Fruit fly (Drosophila melanogaster) whole organism, embryonic: ENCODE data around the gene CG12116.

Experiments used
- CG10654 ChIP-seq: fragments of 200-800 bp; sonication (Bioruptor generic); optimal IDR thresholded peaks from 2 replicates; lab custom pipeline; 2016; ENCODE audit warnings: missing biosample characterization, missing genetic modification characterization
- CG11398 ChIP-seq: fragments of 200-800 bp; sonication (Bioruptor generic); optimal IDR thresholded peaks from 2 replicates; lab custom pipeline; 2016; ENCODE audit warnings: missing biosample characterization, missing genetic modification characterization
- CG11560 ChIP-seq: fragments of 200-800 bp; sonication (Bioruptor generic); IDR thresholded peaks from 3 replicates; pipeline ENCODE4 v1.3.6; 2022; ENCODE audit warnings: missing biosample characterization, missing genetic modification characterization
- CG12659 ChIP-seq: fragments of 200-800 bp; sonication (Bioruptor generic); optimal IDR thresholded peaks from 3 replicates; lab custom pipeline; 2017; ENCODE audit warnings: mild to moderate bottlenecking, missing biosample characterization, missing genetic modification reagents, missing genetic modification characterization
- CG14667 ChIP-seq: fragments of 200-800 bp; sonication (Bioruptor generic); IDR thresholded peaks from 2 replicates; pipeline ENCODE4 v1.3.6; 2022; ENCODE audit warnings: missing biosample characterization, missing genetic modification characterization
- CG1603 ChIP-seq: fragments of 200-800 bp; sonication (Bioruptor generic); optimal IDR thresholded peaks from 2 replicates; lab custom pipeline; 2019; ENCODE audit warnings: missing biosample characterization, mild to moderate bottlenecking, missing genetic modification characterization, moderate library complexity
- CG16813 ChIP-seq: fragments of 200-800 bp; sonication (Bioruptor generic); IDR thresholded peaks from 3 replicates; pipeline ENCODE4 v1.3.6; 2022; ENCODE audit warnings: missing biosample characterization, missing genetic modification characterization; ENCODE audit not compliant: partially characterized antibody
- CG18619 ChIP-seq: fragments of 200-800 bp; sonication (Bioruptor generic); optimal IDR thresholded peaks from 3 replicates; lab custom pipeline; 2017; ENCODE audit warnings: missing biosample characterization, mild to moderate bottlenecking, missing genetic modification characterization
- CG30020 ChIP-seq: fragments of 200-800 bp; optimal IDR thresholded peaks from 2 replicates; lab custom pipeline; 2019; ENCODE audit warnings: missing biosample characterization, mild to moderate bottlenecking, missing genetic modification characterization, moderate library complexity
- CG3065 ChIP-seq: fragments of 200-800 bp; sonication (Bioruptor generic); optimal IDR thresholded peaks from 2 replicates; lab custom pipeline; 2016; ENCODE audit warnings: missing biosample characterization, missing genetic modification characterization
- CG6791 ChIP-seq: fragments of 200-800 bp; sonication (Bioruptor generic); IDR thresholded peaks from 3 replicates; pipeline ENCODE4 v1.3.6; 2022; ENCODE audit warnings: missing biosample characterization, missing genetic modification characterization; ENCODE audit not compliant: partially characterized antibody
- CG7372 ChIP-seq: fragments of 200-800 bp; sonication (Bioruptor generic); IDR thresholded peaks from 2 replicates; pipeline ENCODE4 v1.3.6; 2022; ENCODE audit warnings: missing biosample characterization, missing genetic modification characterization
- CG8359 ChIP-seq: fragments of 200-800 bp; sonication (Bioruptor generic); optimal IDR thresholded peaks from 2 replicates; lab custom pipeline; 2017; ENCODE audit warnings: missing biosample characterization, mild to moderate bottlenecking, missing genetic modification characterization, borderline replicate concordance
- CG9876 ChIP-seq: fragments of 200-800 bp; sonication (Bioruptor generic); optimal IDR thresholded peaks from 2 replicates; lab custom pipeline; 2016; ENCODE audit warnings: missing biosample characterization, missing genetic modification characterization
- Chrac-16 ChIP-seq: fragments of 200-800 bp; sonication (Bioruptor generic); optimal IDR thresholded peaks from 3 replicates; lab custom pipeline; 2016; ENCODE audit warnings: missing biosample characterization, missing genetic modification characterization
- Dref ChIP-seq: fragments of 200-800 bp; sonication (Bioruptor generic); IDR thresholded peaks from 2 replicates; pipeline ENCODE4 v1.3.6; 2022; ENCODE audit warnings: missing biosample characterization, missing genetic modification characterization
- Elba2 ChIP-seq: fragments of 200-800 bp; sonication (Bioruptor generic); optimal IDR thresholded peaks from 3 replicates; lab custom pipeline; 2016; ENCODE audit warnings: missing biosample characterization, missing genetic modification characterization
- Hand ChIP-seq: fragments of 200-800 bp; sonication (Bioruptor generic); optimal IDR thresholded peaks from 2 replicates; lab custom pipeline; 2017; ENCODE audit warnings: mild to moderate bottlenecking, missing biosample characterization, missing genetic modification reagents, missing genetic modification characterization
- Mad ChIP-seq: fragments of 200-800 bp; sonication (Bioruptor generic); optimal IDR thresholded peaks from 2 replicates; lab custom pipeline; 2016; ENCODE audit warnings: missing biosample characterization, missing genetic modification characterization
- Ravus ChIP-seq: fragments of 200-800 bp; sonication (Bioruptor generic); IDR thresholded peaks from 2 replicates; pipeline ENCODE4 v1.3.6; 2022; ENCODE audit warnings: missing biosample characterization, missing genetic modification characterization
- Rx ChIP-seq: fragments of 200-800 bp; sonication (Bioruptor generic); IDR thresholded peaks from 2 replicates; pipeline ENCODE4 v1.3.6; 2022; ENCODE audit warnings: missing biosample characterization, missing genetic modification characterization
- Ssrp ChIP-seq: fragments of 200-800 bp; sonication (Bioruptor generic); optimal IDR thresholded peaks from 2 replicates; lab custom pipeline; 2018; ENCODE audit warnings: missing biosample characterization, mild to moderate bottlenecking, missing genetic modification characterization, moderate library complexity
- Trl ChIP-seq, 3 experiments: fragments of >200 bp in 2 of 3; fragments of 200-800 bp in 1 of 3; sonication (Bioruptor generic) in 1 of 3; optimal IDR thresholded peaks; 2 replicates in 1 of 3; 3 replicates in 2 of 3; lab custom pipeline; 2016 to 2017; ENCODE audit warnings: missing biosample characterization in 1 of 3, missing genetic modification characterization in 1 of 3
- Usf ChIP-seq: fragments of 200-800 bp; sonication (Bioruptor generic); optimal IDR thresholded peaks from 2 replicates; lab custom pipeline; 2017; ENCODE audit warnings: missing genotype, missing biosample characterization, missing genetic modification characterization
- al ChIP-seq: fragments of 200-800 bp; sonication (Bioruptor generic); IDR thresholded peaks from 2 replicates; pipeline ENCODE4 v1.3.6; 2022; ENCODE audit warnings: missing biosample characterization, missing genetic modification characterization
- caup ChIP-seq: fragments of 200-800 bp; sonication (Bioruptor generic); optimal IDR thresholded peaks from 3 replicates; lab custom pipeline; 2017; ENCODE audit warnings: missing biosample characterization, mild to moderate bottlenecking, missing genetic modification characterization, moderate library complexity; ENCODE audit not compliant: severe bottlenecking
- nau ChIP-seq: fragments of 200-800 bp; sonication (Bioruptor generic); optimal IDR thresholded peaks from 3 replicates; lab custom pipeline; 2017; ENCODE audit warnings: missing biosample characterization, mild to moderate bottlenecking, missing genetic modification characterization, missing genetic modification reagents
- nmo ChIP-seq: fragments of 200-800 bp; sonication (Bioruptor generic); optimal IDR thresholded peaks from 2 replicates; lab custom pipeline; 2018; ENCODE audit warnings: missing biosample characterization, mild to moderate bottlenecking, missing genetic modification characterization, moderate library complexity
- oc ChIP-seq: fragments of 200-800 bp; sonication (Bioruptor generic); optimal IDR thresholded peaks from 2 replicates; lab custom pipeline; 2018; ENCODE audit warnings: missing biosample characterization, mild to moderate bottlenecking, missing genetic modification characterization, moderate library complexity
- pfk ChIP-seq: fragments of 200-800 bp; sonication (Bioruptor generic); optimal IDR thresholded peaks from 2 replicates; lab custom pipeline; 2018; ENCODE audit warnings: missing biosample characterization, mild to moderate bottlenecking, missing genetic modification characterization, moderate library complexity
- seq ChIP-seq: fragments of 200-800 bp; sonication (Bioruptor generic); IDR thresholded peaks from 2 replicates; pipeline ENCODE4 v1.3.6; 2022; ENCODE audit warnings: missing biosample characterization, missing genetic modification characterization
- sob ChIP-seq: fragments of 200-800 bp; sonication (Bioruptor generic); IDR thresholded peaks from 2 replicates; pipeline ENCODE4 v1.3.6; 2022; ENCODE audit warnings: missing biosample characterization, missing genetic modification characterization
- ssp ChIP-seq: fragments of 200-800 bp; sonication (Bioruptor generic); IDR thresholded peaks from 2 replicates; pipeline ENCODE4 v1.3.6; 2022; ENCODE audit warnings: missing biosample characterization, missing genetic modification characterization
- tna ChIP-seq: fragments of 200-800 bp; sonication (Bioruptor generic); IDR thresholded peaks from 2 replicates; pipeline ENCODE4 v1.3.6; 2022; ENCODE audit warnings: missing biosample characterization, missing genetic modification characterization; ENCODE audit not compliant: partially characterized antibody
- unc-4 ChIP-seq: fragments of 200-800 bp; sonication (Bioruptor generic); IDR thresholded peaks from 2 replicates; pipeline ENCODE4 v1.3.6; 2022; ENCODE audit warnings: missing biosample characterization, missing genetic modification characterization; ENCODE audit not compliant: partially characterized antibody
- wek ChIP-seq: fragments of 200-800 bp; sonication (Bioruptor generic); optimal IDR thresholded peaks from 3 replicates; lab custom pipeline; 2018; ENCODE audit warnings: missing biosample characterization, mild to moderate bottlenecking, missing genetic modification characterization, moderate library complexity

CG12116 gene

dm6 chrX:8484778-8485177, 16.0 kb upstream of the CG12116 start:
- no peak for TF ChIP-seq CG11398 (GFP tag; lab: Kevin White, UChicago)
- TF ChIP-seq oc = no peak
- no peak for TF ChIP-seq CG12659 (GFP tag; lab: Kevin White, UChicago)
- TF ChIP-seq tna = no peak
- TF ChIP-seq unc-4 (GFP tag; lab: Robert Waterston, UW) = no peak
- no peak for TF ChIP-seq Usf
- TF ChIP-seq ssp (GFP tag; lab: Robert Waterston, UW) = no peak
- TF ChIP-seq seq (GFP tag; lab: Robert Waterston, UW) = no peak
- TF ChIP-seq CG30020 (tag; lab: Kevin White, UChicago) = no peak

dm6 chrX:8483671-8484070, 14.9 kb upstream of the CG12116 start, which contains the start of gene CG33223:
Gene CG33223, minus strand, starts transcription at chrX:8483885.
- TF ChIP-seq nau (GFP tag; lab: Kevin White, UChicago) (no peak), Ssrp (tag; lab: Kevin White, UChicago) (no peak), nmo (GFP tag; lab: Kevin White, UChicago) (no peak), al (GFP tag; lab: Robert Waterston, UW) (no peak), CG9876 (no peak), Mad (GFP tag; lab: Kevin White, UChicago) (no peak), Chrac-16 (GFP tag; lab: Kevin White, UChicago) (no peak), CG16813 (GFP tag; lab: Robert Waterston, UW) (no peak), Hand (GFP tag; lab: Kevin White, UChicago) (no peak), Trl (optimal IDR thresholded peaks at IDR 0.05; lab: Kevin White, UChicago) (no peak), Trl (GFP tag; optimal IDR thresholded peaks at IDR 0.05; lab: Kevin White, UChicago) (no peak)

dm6 chrX:8481462-8481861, 12.7 kb upstream of the CG12116 start, which contains the start of gene Cp38:
Gene Cp38, plus strand, starts transcription at chrX:8481837.
- TF ChIP-seq CG14667 (GFP tag; lab: Robert Waterston, UW) = 0 out of 2 replicates have a peak, but pooled peaks have one; percentile 5
- TF ChIP-seq Elba2 (GFP tag; lab: Kevin White, UChicago) = no peak

- TF ChIP-seq CG8359 (GFP tag; lab: Kevin White, UChicago) (no peak), CG3065 (no peak), pfk (no peak), CG1603 (tag; lab: Kevin White, UChicago) (no peak), Ravus (no peak), CG18619 (no peak), caup (GFP tag; lab: Kevin White, UChicago) (no peak), CG11560 (tag; lab: Robert Waterston, UW) (no peak), CG6791 (no peak), Dref (GFP tag; lab: Robert Waterston, UW) (no peak), Rx (GFP tag; lab: Robert Waterston, UW) (no peak), CG7372 (no peak), wek (no peak), CG10654 (no peak), sob (no peak)
Measured at dm6 chrX:8479031-8479568, 10.3 kb upstream of the CG12116 start, which contains the start of gene Cp36. Gene Cp36, plus strand, starts transcription at chrX:8479319.
